Worm (Caenorhabditis elegans): Measurements from ENCODE around the gene ugt-37.

The ugt-37 gene

ce11 chrV:7163477-7164114, 18.5 kb upstream of the ugt-37 start, which contains the start of gene ugt-41:
Gene ugt-41 (minus strand): TSS chrV:7163595.
- TF ChIP-seq aly-2 (tag; optimal IDR thresholded peaks at IDR 0.05) (no peak), elt-2 (tag; optimal IDR thresholded peaks at IDR 0.05) (peak; percentile 15)

- TF ChIP-seq fkh-2 (tag; optimal IDR thresholded peaks at IDR 0.05), result no peak
- TF ChIP-seq egl-5 (tag; optimal IDR thresholded peaks at IDR 0.05), result no peak
- TF ChIP-seq ceh-82 (tag; optimal IDR thresholded peaks at IDR 0.05), result no peak
- TF ChIP-seq ztf-11 (tag; optimal IDR thresholded peaks at IDR 0.05), result no peak
- TF ChIP-seq nhr-12 (tag; optimal IDR thresholded peaks at IDR 0.05), result no peak
- TF ChIP-seq nhr-28 (tag; optimal IDR thresholded peaks at IDR 0.05), result no peak
- no peak for TF ChIP-seq sea-2 (GFP tag; optimal IDR thresholded peaks at IDR 0.05)
- TF ChIP-seq fkh-10 (GFP tag; optimal IDR thresholded peaks at IDR 0.05), result no peak
- TF ChIP-seq elt-1 (tag; optimal IDR thresholded peaks at IDR 0.05), result no peak
- TF ChIP-seq aly-2 (tag; optimal IDR thresholded peaks at IDR 0.05), result no peak
- no peak for TF ChIP-seq nhr-11 (tag; optimal IDR thresholded peaks at IDR 0.05)
- no peak for TF ChIP-seq R02D3.7 (tag; optimal IDR thresholded peaks at IDR 0.05)
- no peak for TF ChIP-seq skn-1 (tag; optimal IDR thresholded peaks at IDR 0.05)
- no peak for TF ChIP-seq lin-39 (tag; optimal IDR thresholded peaks at IDR 0.05)
- TF ChIP-seq ztf-4 (tag; optimal IDR thresholded peaks at IDR 0.05), result no peak
These were observed 14.3 kb upstream of the ugt-37 start, which contains the start of gene str-204 for ce11 chrV:7159391-7159790. Gene str-204 (plus strand): TSS chrV:7159691.

- peak; percentile 69 for TF ChIP-seq pqm-1 (tag; optimal IDR thresholded peaks at IDR 0.05)
- TF ChIP-seq fos-1 (tag; optimal IDR thresholded peaks at IDR 0.05), result no peak
- peak; percentile 61 for TF ChIP-seq elt-2 (tag; optimal IDR thresholded peaks at IDR 0.05)
- no peak for TF ChIP-seq unc-39 (tag; optimal IDR thresholded peaks at IDR 0.05)
- TF ChIP-seq skn-1 (tag; optimal IDR thresholded peaks at IDR 0.05), result peak; percentile 38
These were observed 12.0 kb upstream of the ugt-37 start, which contains the start of gene ugt-39 for ce11 chrV:7157089-7157488. Gene ugt-39 (plus strand): TSS chrV:7157142.

DNA sequence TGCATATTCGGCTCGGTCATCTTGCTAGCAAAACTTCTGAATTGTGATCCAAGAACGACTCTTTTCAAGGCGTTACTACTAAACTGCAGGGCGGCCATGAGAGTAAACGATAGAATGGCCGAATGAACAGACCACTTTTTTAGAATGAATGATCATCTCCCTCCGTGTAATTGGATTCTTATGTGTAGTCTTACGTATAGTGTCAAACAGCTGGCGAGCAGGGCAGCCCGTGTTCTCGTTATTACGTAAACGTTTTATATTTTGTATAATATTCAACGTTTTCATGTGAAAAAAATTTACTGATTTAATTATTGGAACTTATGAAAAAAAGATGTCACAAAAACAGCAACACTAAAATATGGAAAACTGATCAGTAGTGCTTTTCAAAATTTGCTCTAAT, 11.0 kb upstream of the ugt-37 start, which contains the start of gene F10D2.10:
F10D2.10 (minus strand) TSS at position 101 of the 400 bp plus-strand sequence.
- TF ChIP-seq fkh-2 (tag; optimal IDR thresholded peaks at IDR 0.05), result no peak
- TF ChIP-seq egl-27 (tag; optimal IDR thresholded peaks at IDR 0.05), result no peak
- no peak for TF ChIP-seq tbx-2 (tag; optimal IDR thresholded peaks at IDR 0.05)
- no peak for TF ChIP-seq unc-62 (GFP tag; optimal IDR thresholded peaks at IDR 0.05)
- no peak for TF ChIP-seq ztf-4 (tag; optimal IDR thresholded peaks at IDR 0.05)
- TF ChIP-seq elt-3 (tag; optimal IDR thresholded peaks at IDR 0.05), result no peak
- no peak for TF ChIP-seq nhr-25 (tag; optimal IDR thresholded peaks at IDR 0.05)
- no peak for TF ChIP-seq fos-1 (tag; optimal IDR thresholded peaks at IDR 0.05)
- TF ChIP-seq nhr-43 (tag; optimal IDR thresholded peaks at IDR 0.05; ENCODE audit: poor library complexity, severe bottlenecking), result no peak
- TF ChIP-seq zag-1 (tag; optimal IDR thresholded peaks at IDR 0.05), result no peak
- TF ChIP-seq aly-2 (tag; optimal IDR thresholded peaks at IDR 0.05), result no peak
- TF ChIP-seq R02D3.7 (tag; optimal IDR thresholded peaks at IDR 0.05), result no peak

ce11 chrV:7153046-7153445, 7.9 kb upstream of the ugt-37 start, which contains the start of gene fat-7:
Gene fat-7 (minus strand): TSS chrV:7153146.
- TF ChIP-seq ZK546.5 (tag; optimal IDR thresholded peaks at IDR 0.05) (no peak), fos-1 (tag; optimal IDR thresholded peaks at IDR 0.05) (no peak), unc-62 (GFP tag; optimal IDR thresholded peaks at IDR 0.05) (no peak), lin-15B (tag; optimal IDR thresholded peaks at IDR 0.05) (no peak), sea-2 (GFP tag; optimal IDR thresholded peaks at IDR 0.05) (no peak), nhr-12 (tag; optimal IDR thresholded peaks at IDR 0.05) (no peak), ceh-82 (tag; optimal IDR thresholded peaks at IDR 0.05) (no peak), elt-1 (tag; optimal IDR thresholded peaks at IDR 0.05) (no peak), nhr-11 (tag; optimal IDR thresholded peaks at IDR 0.05) (no peak), aly-2 (tag; optimal IDR thresholded peaks at IDR 0.05) (no peak), mdl-1 (tag; optimal IDR thresholded peaks at IDR 0.05) (no peak)

ce11 chrV:7150570-7150969, 5.5 kb upstream of the ugt-37 start, which contains the start of gene F10D2.8:
Gene F10D2.8 (minus strand): TSS chrV:7150714.
- TF ChIP-seq pha-4 (tag; optimal IDR thresholded peaks at IDR 0.05) (peak; percentile 35), pqm-1 (tag; optimal IDR thresholded peaks at IDR 0.05) (peak; percentile 95), elt-2 (tag; optimal IDR thresholded peaks at IDR 0.05) (peak; percentile 89), jun-1 (tag; optimal IDR thresholded peaks at IDR 0.05) (peak; percentile 21), ama-1 (optimal IDR thresholded peaks at IDR 0.05) (no peak)

Measured in whole organism, L3 larva.